Worm (Caenorhabditis elegans): ENCODE results near the gene Y62E10A.20.

Y62E10A.20 gene

ce11 chrIV:13395255-13395654, 9.4 kb upstream of the Y62E10A.20 start (continued):
- peak; percentile 82 for TF ChIP-seq K12H6.12 (tag; optimal IDR thresholded peaks at IDR 0.05)
- TF ChIP-seq lag-1 (GFP tag; IDR thresholded peaks at IDR 0.05) = no peak
- no peak for TF ChIP-seq D2030.7 (GFP tag; IDR thresholded peaks at IDR 0.05)
- TF ChIP-seq atf-7 (tag; optimal IDR thresholded peaks at IDR 0.05) = peak; percentile 82

ce11 chrIV:13394686-13395085, 8.8 kb upstream of the Y62E10A.20 start:
- TF ChIP-seq mcd-1 (GFP tag; IDR thresholded peaks at IDR 0.05) (no peak), ama-1 (optimal IDR thresholded peaks at IDR 0.05) (peak; percentile 42), ama-1 (GFP tag; optimal IDR thresholded peaks at IDR 0.05) (no peak), attf-6 (GFP tag; IDR thresholded peaks at IDR 0.05) (no peak)

ce11 chrIV:13393246-13393716, 7.4 kb upstream of the Y62E10A.20 start:
- no peak for TF ChIP-seq Y56A3A.18 (GFP tag; IDR thresholded peaks at IDR 0.05)
- no peak for TF ChIP-seq B0261.1 (tag; optimal IDR thresholded peaks at IDR 0.05)
- TF ChIP-seq ceh-40 (GFP tag; IDR thresholded peaks at IDR 0.05) = no peak
- TF ChIP-seq ama-1 (optimal IDR thresholded peaks at IDR 0.05) = no peak
- TF ChIP-seq ama-1 (GFP tag; optimal IDR thresholded peaks at IDR 0.05) = no peak
- no peak for TF ChIP-seq athp-1 (tag; optimal IDR thresholded peaks at IDR 0.05)
- TF ChIP-seq fkh-3 (tag; optimal IDR thresholded peaks at IDR 0.05) = no peak
- TF ChIP-seq K11D2.4 (GFP tag; IDR thresholded peaks at IDR 0.05) = 0 out of 2 replicates have a peak, but pooled peaks have one; percentile 12
- no peak for TF ChIP-seq ceh-91 (GFP tag; IDR thresholded peaks at IDR 0.05)
- TF ChIP-seq tlf-1 (GFP tag; optimal IDR thresholded peaks at IDR 0.05) = peak; percentile 5
- TF ChIP-seq attf-6 (GFP tag; IDR thresholded peaks at IDR 0.05) = no peak
- no peak for TF ChIP-seq lin-35 (GFP tag; optimal IDR thresholded peaks at IDR 0.05)
- TF ChIP-seq ccch-3 (GFP tag; optimal IDR thresholded peaks at IDR 0.05) = no peak
- no peak for TF ChIP-seq T26A5.8 (tag; optimal IDR thresholded peaks at IDR 0.05)
- TF ChIP-seq sptf-2 (GFP tag; optimal IDR thresholded peaks at IDR 0.05) = no peak
- TF ChIP-seq lin-40 (tag; optimal IDR thresholded peaks at IDR 0.05) = peak; percentile 77
- no peak for TF ChIP-seq sdz-38 (tag; optimal IDR thresholded peaks at IDR 0.05)
- TF ChIP-seq pha-4 (tag; optimal IDR thresholded peaks at IDR 0.05) = no peak
- TF ChIP-seq ztf-22 (GFP tag; optimal IDR thresholded peaks at IDR 0.05) = peak; percentile 38
- no peak for TF ChIP-seq snpc-4 (GFP tag; optimal IDR thresholded peaks at IDR 0.05)
- peak in 1 of 4 experiments; percentile 0 for TF ChIP-seq snpc-4 (tag; optimal IDR thresholded peaks at IDR 0.05)
- TF ChIP-seq lsy-27 (tag; optimal IDR thresholded peaks at IDR 0.05; ENCODE audit: borderline replicate concordance, insufficient read depth) = no peak
- no peak for TF ChIP-seq ztf-6 (GFP tag; IDR thresholded peaks at IDR 0.05)
- TF ChIP-seq F23B12.7 (tag; optimal IDR thresholded peaks at IDR 0.05; ENCODE audit: insufficient read depth) = no peak
- TF ChIP-seq unc-62 (GFP tag; optimal IDR thresholded peaks at IDR 0.05) = no peak
- no peak for TF ChIP-seq B0035.1 (tag; optimal IDR thresholded peaks at IDR 0.05)
- TF ChIP-seq lin-54 (GFP tag; optimal IDR thresholded peaks at IDR 0.05) = no peak
- TF ChIP-seq rpc-1 (optimal IDR thresholded peaks at IDR 0.05) = no peak
- no peak for TF ChIP-seq rpc-1 (tag; optimal IDR thresholded peaks at IDR 0.05)
- TF ChIP-seq mcd-1 (GFP tag; IDR thresholded peaks at IDR 0.05) = no peak
- TF ChIP-seq mel-28 (tag; optimal IDR thresholded peaks at IDR 0.05; ENCODE audit: borderline replicate concordance) = no peak
- TF ChIP-seq cebp-1 (GFP tag; IDR thresholded peaks at IDR 0.05) = no peak; the same call in 1 of the 2 replicates
- peak; percentile 34 for TF ChIP-seq cebp-1 (tag; optimal IDR thresholded peaks at IDR 0.05)
- TF ChIP-seq ztf-26 (tag; optimal IDR thresholded peaks at IDR 0.05) = peak; percentile 55
- TF ChIP-seq ekl-4 (GFP tag; IDR thresholded peaks at IDR 0.05) = no peak
- no peak for TF ChIP-seq Y53F4B.3 (GFP tag; IDR thresholded peaks at IDR 0.05)
- TF ChIP-seq somi-1 (GFP tag; optimal IDR thresholded peaks at IDR 0.05) = peak; percentile 25
- TF ChIP-seq sea-2 (GFP tag; IDR thresholded peaks at IDR 0.05) = no peak
- peak; percentile 53 for TF ChIP-seq nhr-90 (tag; optimal IDR thresholded peaks at IDR 0.05)
- TF ChIP-seq let-526 (GFP tag; IDR thresholded peaks at IDR 0.05) = no peak
- no peak for TF ChIP-seq F22D6.2 (tag; optimal IDR thresholded peaks at IDR 0.05)
- TF ChIP-seq C06A6.2 (GFP tag; conservative IDR thresholded peaks at IDR 0.05) = no peak
- TF ChIP-seq nfyb-1 (GFP tag; IDR thresholded peaks at IDR 0.05) = peak; percentile 69

All from whole organism, young adult.